Worm (Caenorhabditis elegans): ENCODE measurements around the gene ceh-43.

DNA sequence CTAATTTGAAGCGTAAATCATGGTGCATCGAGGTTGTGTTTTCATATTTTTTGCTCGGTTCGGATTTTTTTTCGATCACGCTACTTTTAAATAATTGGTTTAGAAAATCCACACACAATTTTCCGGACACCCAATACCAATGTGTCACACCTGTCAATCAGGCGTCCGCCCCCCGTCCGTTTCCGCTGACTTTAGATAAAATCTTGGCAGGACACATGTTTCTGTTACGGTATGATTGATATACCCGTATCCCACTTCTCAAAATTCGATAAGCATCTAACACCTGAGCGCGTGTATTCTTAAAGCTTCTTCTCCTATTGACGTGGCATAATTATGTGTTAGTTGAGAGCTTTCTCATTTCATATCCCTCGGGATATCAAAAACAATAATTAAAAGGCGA is 1.7 kb downstream of the ceh-43 start:
- no peak for TF ChIP-seq fkh-10 (GFP tag; optimal IDR thresholded peaks at IDR 0.05)
- TF ChIP-seq ets-5 (GFP tag; IDR thresholded peaks at IDR 0.05), result no peak
- no peak for TF ChIP-seq ztf-11 (tag; optimal IDR thresholded peaks at IDR 0.05)
- TF ChIP-seq fos-1 (tag; optimal IDR thresholded peaks at IDR 0.05), result no peak
- no peak for TF ChIP-seq unc-62 (GFP tag; optimal IDR thresholded peaks at IDR 0.05)
- no peak for TF ChIP-seq efl-3 (GFP tag; optimal IDR thresholded peaks at IDR 0.05)
- no peak for TF ChIP-seq ama-1 (optimal IDR thresholded peaks at IDR 0.05)
- no peak for TF ChIP-seq C16A3.4 (tag; optimal IDR thresholded peaks at IDR 0.05)
- TF ChIP-seq xbp-1 (tag; optimal IDR thresholded peaks at IDR 0.05), result no peak
- TF ChIP-seq blmp-1 (tag; optimal IDR thresholded peaks at IDR 0.05), result no peak
- TF ChIP-seq snu-23 (GFP tag; optimal IDR thresholded peaks at IDR 0.05), result no peak
- TF ChIP-seq mep-1 (tag; optimal IDR thresholded peaks at IDR 0.05), result no peak
